Worm (Caenorhabditis elegans) whole organism, young adult: ENCODE results near the gene C08F11.3.

ENCODE experiments used
- F37B4.10 ChIP-seq: fragments of 200-800 bp; sonication (Bioruptor generic); IDR thresholded peaks from 2 replicates; pipeline ENCODE4 v1.3.6; 2022; ENCODE audit warnings: missing genetic modification characterization, missing compliant biosample characterization
- Y56A3A.18 ChIP-seq: fragments of 200-800 bp; sonication (Bioruptor generic); IDR thresholded peaks from 2 replicates; pipeline ENCODE4 v1.3.6; 2022; ENCODE audit warnings: missing genetic modification reagents, missing genetic modification characterization, missing compliant biosample characterization
- chd-7 ChIP-seq: sonication (generic microtip); optimal IDR thresholded peaks from 2 replicates; lab custom pipeline; 2016; ENCODE audit warnings: mild to moderate bottlenecking, missing genetic modification characterization, moderate library complexity, missing compliant biosample characterization
- snpc-4 ChIP-seq, 5 experiments: fragments of 150-350 bp in 1 of 5; sonication (generic microtip) in 4 of 5; optimal IDR thresholded peaks; 2 replicates each; lab custom pipeline; 2014 to 2018; ENCODE audit warnings: missing genetic modification characterization in 5 of 5, missing biosample characterization in 3 of 5, antibody characterized with exemption in 2 of 5, mild to moderate bottlenecking in 2 of 5, missing compliant biosample characterization in 2 of 5, missing genotype in 2 of 5, moderate library complexity in 2 of 5, missing genetic modification reagents in 1 of 5
- unc-62 ChIP-seq: fragments of 150-350 bp; optimal IDR thresholded peaks from 2 replicates; lab custom pipeline; 2014; ENCODE audit warnings: missing biosample characterization, missing genetic modification reagents, missing genetic modification characterization

- TF ChIP-seq F37B4.10 (GFP tag; lab: Robert Waterston, UW): no peak
- TF ChIP-seq snpc-4 (GFP tag; optimal IDR thresholded peaks at IDR 0.05; lab: Kevin White, UChicago): no peak
- TF ChIP-seq snpc-4 (tag; optimal IDR thresholded peaks at IDR 0.05; lab: Kevin White, UChicago): no peak
- no peak for TF ChIP-seq unc-62
- TF ChIP-seq chd-7 (tag; lab: Kevin White, UChicago): no peak
- TF ChIP-seq Y56A3A.18 (GFP tag; lab: Robert Waterston, UW): no peak
Measured at ce11 chrIV:13633165-13633564, 13.9 kb downstream of the C08F11.3 start, which contains the start of gene fbxa-98.
